Worm (Caenorhabditis elegans): Measurements from ENCODE around the gene krr-1.
A peak's percentile ranks its signal among the peaks of the same experiment; 100 is the strongest.

DNA sequence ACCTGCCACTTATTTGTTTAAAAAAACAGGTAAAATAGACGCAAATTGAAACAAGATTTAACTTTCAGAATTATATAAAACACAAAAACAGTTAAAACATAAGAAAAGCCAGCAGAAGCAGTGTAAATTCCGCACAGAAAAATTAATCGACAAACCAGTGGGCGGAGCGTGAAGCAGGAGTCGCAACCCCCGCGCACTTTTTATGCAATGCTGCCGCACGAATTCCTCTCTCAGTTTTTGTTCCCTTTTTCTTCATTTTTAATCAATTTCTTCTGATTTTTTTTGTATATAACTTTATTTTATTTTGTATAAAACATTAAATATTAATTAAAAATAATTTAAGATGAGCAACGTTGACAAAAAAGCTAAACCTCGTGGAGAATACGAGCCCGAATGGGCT is at the start of gene krr-1, which contains the start of gene gei-6:
- TF ChIP-seq dao-5 (tag; optimal IDR thresholded peaks at IDR 0.05) (no peak), W03F9.2 (tag; optimal IDR thresholded peaks at IDR 0.05) (peak; percentile 33)
